Fruit fly (Drosophila melanogaster) Kc167 (cell line): Measurements from ENCODE around the gene CG42814.

Experiments
- Myc ChIP-seq: fragments of >200 bp; optimal IDR thresholded peaks from 2 replicates; lab custom pipeline; 2017; ENCODE audit warnings: missing external identifiers
- Sin3A ChIP-seq: fragments of >200 bp; optimal IDR thresholded peaks from 2 replicates; lab custom pipeline; 2018; ENCODE audit warnings: missing external identifiers
- insv ChIP-seq: fragments of >200 bp; optimal IDR thresholded peaks from 3 replicates; lab custom pipeline; 2018; ENCODE audit warnings: missing external identifiers
- psq ChIP-seq: fragments of >200 bp; optimal IDR thresholded peaks from 2 replicates; lab custom pipeline; 2017; ENCODE audit warnings: missing external identifiers
- ttk ChIP-seq: sonication (Bioruptor generic); optimal IDR thresholded peaks from 2 replicates; lab custom pipeline; 2017; ENCODE audit warnings: missing external identifiers

DNA sequence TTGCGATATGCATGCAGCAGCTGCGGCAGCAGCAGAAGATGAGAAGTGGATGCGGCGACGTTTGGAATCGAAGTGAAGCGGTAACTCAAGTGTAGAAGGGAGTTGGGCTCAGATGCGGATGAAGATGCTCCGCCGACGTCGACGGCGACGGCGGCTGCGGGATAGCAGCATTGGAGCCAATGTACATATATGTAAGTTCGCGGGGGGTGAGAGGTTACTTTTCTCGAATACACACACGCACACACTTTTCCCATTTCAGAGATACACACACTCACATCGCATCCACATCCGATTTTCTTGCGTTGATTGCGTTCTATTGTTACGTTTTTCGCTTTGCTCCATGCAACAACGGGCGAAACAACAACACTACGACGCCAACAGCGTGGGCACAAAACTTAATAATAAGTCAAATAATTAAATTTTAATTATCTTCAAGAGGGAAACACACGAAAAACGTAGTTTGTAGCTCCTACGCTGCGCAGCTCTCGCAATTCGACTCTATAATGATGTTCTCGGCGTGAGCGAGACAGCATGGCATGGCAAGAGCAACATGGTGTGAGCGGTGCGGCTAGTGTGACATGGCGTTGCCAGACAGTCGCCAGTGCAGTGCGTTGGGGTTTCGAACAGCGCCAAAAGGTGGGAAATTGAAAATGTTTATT lies 15.6 kb upstream of the CG42814 start, which contains the start of gene CG18766:
- no peak for TF ChIP-seq insv (lab: Kevin White, UChicago)
- TF ChIP-seq Sin3A (lab: Kevin White, UChicago), result no peak
- TF ChIP-seq Myc (lab: Kevin White, UChicago), result no peak
- no peak for TF ChIP-seq ttk (lab: Kevin White, UChicago)
- TF ChIP-seq psq (lab: Kevin White, UChicago), result no peak
